Fruit fly (Drosophila melanogaster): ENCODE results near the gene Dph3.

dm6 chr3R:11231037-11231436 is 675 bp upstream of the Dph3 start:
- TF ChIP-seq CTCF (optimal IDR thresholded peaks at IDR 0.05) (no peak), CG8478 (optimal IDR thresholded peaks at IDR 0.05) (no peak)
